Fruit fly (Drosophila melanogaster): ENCODE data around the gene CG15167.

DNA sequence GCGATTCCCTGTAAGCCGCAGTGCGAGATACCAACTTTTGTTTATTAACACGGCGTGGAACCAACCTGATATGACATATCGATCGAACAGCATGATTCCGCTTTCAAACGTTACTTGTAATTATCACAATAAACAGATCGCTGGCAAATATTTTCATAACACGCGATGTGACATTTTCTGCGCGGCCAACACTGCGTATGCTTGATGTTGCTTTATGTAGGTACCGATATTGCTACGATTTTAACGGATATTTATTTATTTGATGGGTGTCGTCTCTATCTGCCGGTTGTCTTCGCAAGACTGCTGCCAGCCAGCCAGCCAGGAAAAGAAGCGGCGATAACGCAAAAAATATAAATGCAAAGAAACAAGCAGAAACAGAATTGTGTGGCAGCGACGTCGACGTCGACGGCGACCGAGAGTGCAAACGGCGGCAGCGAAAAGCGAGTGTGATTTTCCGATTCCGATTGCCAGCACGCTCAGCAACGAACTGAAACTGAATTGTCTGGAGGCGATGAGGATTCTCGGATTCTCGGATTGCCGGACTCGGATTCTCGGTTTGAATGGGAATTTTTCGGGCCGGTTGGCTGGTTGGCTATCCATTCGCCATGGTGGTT lies 42.2 kb downstream of the CG15167 start:
- TF ChIP-seq Sin3A (optimal IDR thresholded peaks at IDR 0.05) (no peak), psq (optimal IDR thresholded peaks at IDR 0.05) (no peak), insv (optimal IDR thresholded peaks at IDR 0.05) (no peak)
